Worm (Caenorhabditis elegans) whole organism, L1 larva: ENCODE data around the gene arrd-9.

Experiments used
- C34B4.2 ChIP-seq: sonication (generic microtip); optimal IDR thresholded peaks from 2 replicates; lab custom pipeline; 2017; ENCODE audit warnings: mild to moderate bottlenecking, missing genetic modification characterization, missing compliant biosample characterization
- Y116A8C.19 ChIP-seq: sonication (generic microtip); optimal IDR thresholded peaks from 2 replicates; lab custom pipeline; 2016; ENCODE audit warnings: missing compliant biosample characterization, missing genetic modification characterization, borderline replicate concordance
- alr-1 ChIP-seq: fragments of 200-800 bp; sonication (Bioruptor generic); optimal IDR thresholded peaks from 2 replicates; lab custom pipeline; 2018; ENCODE audit warnings: borderline replicate concordance, mild to moderate bottlenecking, missing genetic modification characterization, missing compliant biosample characterization
- aly-2 ChIP-seq: fragments of 150-350 bp; optimal IDR thresholded peaks from 2 replicates; lab custom pipeline; 2014; ENCODE audit warnings: missing biosample characterization, missing genetic modification characterization
- ama-1 ChIP-seq: fragments of 150-350 bp; optimal IDR thresholded peaks from 2 replicates; lab custom pipeline; 2014
- blmp-1 ChIP-seq: fragments of 150-350 bp; optimal IDR thresholded peaks from 2 replicates; lab custom pipeline; 2014; ENCODE audit warnings: missing biosample characterization, missing genetic modification characterization
- ceh-82 ChIP-seq, 3 experiments: fragments of 150-350 bp in 1 of 3; sonication (generic microtip) in 2 of 3; optimal IDR thresholded peaks; 2 replicates each; lab custom pipeline; 2014 to 2017; ENCODE audit warnings: missing biosample characterization in 3 of 3, missing genetic modification characterization in 3 of 3
- efl-1 ChIP-seq, 4 experiments: fragments of 150-350 bp; optimal IDR thresholded peaks in 3 of 4; peaks in 1 of 4; 1 replicate in 1 of 4; 2 replicates in 3 of 4; lab custom pipeline; 2014; ENCODE audit warnings: missing biosample characterization in 2 of 4, missing genetic modification characterization in 2 of 4, missing genetic modification reagents in 2 of 4
- elt-3 ChIP-seq, 6 experiments: fragments of 150-350 bp in 1 of 6; sonication (generic microtip); optimal IDR thresholded peaks; 2 replicates each; lab custom pipeline; 2017 to 2018; ENCODE audit warnings: missing biosample characterization in 6 of 6, missing genetic modification characterization in 6 of 6, inconsistent platforms in 1 of 6
- ets-5 ChIP-seq: fragments of 200-800 bp; sonication (Bioruptor generic); IDR thresholded peaks from 2 replicates; pipeline ENCODE4 v1.3.6; 2022; ENCODE audit warnings: missing genetic modification characterization, missing compliant biosample characterization
- fkh-4 ChIP-seq: sonication (generic microtip); optimal IDR thresholded peaks from 2 replicates; lab custom pipeline; 2016; ENCODE audit warnings: missing compliant biosample characterization, missing genetic modification characterization, borderline replicate concordance
- fkh-8 ChIP-seq: sonication (generic microtip); optimal IDR thresholded peaks from 2 replicates; lab custom pipeline; 2016; ENCODE audit warnings: mild to moderate bottlenecking, missing genetic modification characterization, missing compliant biosample characterization
- hlh-17 ChIP-seq: fragments of 200-800 bp; sonication (Bioruptor generic); optimal IDR thresholded peaks from 2 replicates; lab custom pipeline; 2018; ENCODE audit warnings: missing genetic modification characterization, mild to moderate bottlenecking, missing compliant biosample characterization, moderate library complexity, borderline replicate concordance
- hpl-2 ChIP-seq: fragments of 150-350 bp; optimal IDR thresholded peaks from 2 replicates; lab custom pipeline; 2014; ENCODE audit warnings: missing biosample characterization, missing genetic modification reagents, missing genetic modification characterization
- irx-1 ChIP-seq: sonication (generic microtip); optimal IDR thresholded peaks from 2 replicates; lab custom pipeline; 2016; ENCODE audit warnings: missing genetic modification characterization, missing compliant biosample characterization
- isw-1 ChIP-seq: fragments of 200-800 bp; sonication (Bioruptor generic); IDR thresholded peaks from 2 replicates; pipeline ENCODE4 v1.3.6; 2022; ENCODE audit warnings: missing genetic modification characterization, missing compliant biosample characterization
- jun-1 ChIP-seq: fragments of 150-350 bp; optimal IDR thresholded peaks from 2 replicates; lab custom pipeline; 2014; ENCODE audit warnings: missing biosample characterization, missing genetic modification reagents, missing genetic modification characterization
- lin-13 ChIP-seq: fragments of 150-350 bp; optimal IDR thresholded peaks from 2 replicates; lab custom pipeline; 2014; ENCODE audit warnings: missing biosample characterization, missing genetic modification reagents, missing genetic modification characterization
- lin-14 ChIP-seq: fragments of 200-800 bp; sonication (Bioruptor generic); optimal IDR thresholded peaks from 2 replicates; lab custom pipeline; 2018; ENCODE audit warnings: mild to moderate bottlenecking, missing genetic modification characterization, moderate library complexity, missing compliant biosample characterization
- lin-15B ChIP-seq: fragments of 150-350 bp; sonication (generic microtip); optimal IDR thresholded peaks from 3 replicates; lab custom pipeline; 2014; ENCODE audit warnings: missing biosample characterization, missing genetic modification characterization
- lin-35 ChIP-seq, 2 experiments: fragments of 150-350 bp; optimal IDR thresholded peaks; 2 replicates each; lab custom pipeline; 2014; ENCODE audit warnings: missing biosample characterization in 2 of 2, missing genetic modification characterization in 2 of 2, missing genetic modification reagents in 2 of 2
- lin-39 ChIP-seq: fragments of 150-350 bp; optimal IDR thresholded peaks from 2 replicates; lab custom pipeline; 2014; ENCODE audit warnings: missing biosample characterization, missing genetic modification reagents, missing genetic modification characterization
- lir-3 ChIP-seq: sonication (generic microtip); optimal IDR thresholded peaks from 2 replicates; lab custom pipeline; 2016; ENCODE audit warnings: mild to moderate bottlenecking, missing genetic modification characterization, moderate library complexity, missing compliant biosample characterization; ENCODE audit not compliant: poor library complexity
- lsy-2 ChIP-seq, 2 experiments: fragments of 150-350 bp; optimal IDR thresholded peaks; 2 replicates each; lab custom pipeline; 2014; ENCODE audit warnings: missing biosample characterization in 2 of 2, missing genetic modification characterization in 2 of 2
- mdl-1 ChIP-seq, 2 experiments: fragments of 150-350 bp; optimal IDR thresholded peaks; 2 replicates each; lab custom pipeline; 2014 to 2017; ENCODE audit warnings: missing biosample characterization in 2 of 2, missing genetic modification characterization in 2 of 2, inconsistent platforms in 1 of 2
- mef-2 ChIP-seq: fragments of 150-350 bp; optimal IDR thresholded peaks from 2 replicates; lab custom pipeline; 2014; ENCODE audit warnings: missing biosample characterization, missing genetic modification characterization
- nhr-11 ChIP-seq: fragments of 150-350 bp; optimal IDR thresholded peaks from 2 replicates; lab custom pipeline; 2014; ENCODE audit warnings: missing biosample characterization, missing genetic modification characterization
- nhr-12 ChIP-seq: sonication (generic microtip); optimal IDR thresholded peaks from 2 replicates; lab custom pipeline; 2017; ENCODE audit warnings: missing biosample characterization, missing genetic modification characterization
- nhr-19 ChIP-seq: fragments of 200-800 bp; sonication (Bioruptor generic); conservative IDR thresholded peaks from 2 replicates; pipeline ENCODE4 v1.3.6; 2022; ENCODE audit warnings: missing genetic modification characterization, missing compliant biosample characterization
- nhr-28 ChIP-seq: fragments of 150-350 bp; optimal IDR thresholded peaks from 2 replicates; lab custom pipeline; 2014; ENCODE audit warnings: missing biosample characterization, missing genetic modification characterization
- nhr-47 ChIP-seq: sonication (generic microtip); optimal IDR thresholded peaks from 2 replicates; lab custom pipeline; 2016; ENCODE audit warnings: mild to moderate bottlenecking, missing genetic modification characterization, moderate library complexity, missing compliant biosample characterization
- nhr-77 ChIP-seq: fragments of 150-350 bp; optimal IDR thresholded peaks from 2 replicates; lab custom pipeline; 2014; ENCODE audit warnings: missing biosample characterization, missing genetic modification characterization
- nhr-84 ChIP-seq: sonication (generic microtip); optimal IDR thresholded peaks from 2 replicates; lab custom pipeline; 2017; ENCODE audit warnings: missing biosample characterization, missing genetic modification characterization
- pag-3 ChIP-seq: sonication (generic microtip); optimal IDR thresholded peaks from 2 replicates; lab custom pipeline; 2017; ENCODE audit warnings: missing genetic modification characterization, mild to moderate bottlenecking, missing compliant biosample characterization, antibody characterized with exemption, borderline replicate concordance; ENCODE audit not compliant: insufficient read depth
- pqm-1 ChIP-seq: sonication (generic microtip); optimal IDR thresholded peaks from 3 replicates; lab custom pipeline; 2017; ENCODE audit warnings: missing biosample characterization, missing genetic modification characterization
- snpc-4 ChIP-seq: fragments of 150-350 bp; optimal IDR thresholded peaks from 2 replicates; lab custom pipeline; 2014; ENCODE audit warnings: missing biosample characterization, missing genetic modification characterization
- swsn-7 ChIP-seq: sonication (generic microtip); optimal IDR thresholded peaks from 2 replicates; lab custom pipeline; 2016; ENCODE audit warnings: missing genetic modification characterization, missing compliant biosample characterization
- tbx-2 ChIP-seq: sonication (generic microtip); optimal IDR thresholded peaks from 2 replicates; lab custom pipeline; 2016; ENCODE audit warnings: missing genetic modification characterization, missing compliant biosample characterization
- unc-30 ChIP-seq: sonication (generic microtip); optimal IDR thresholded peaks from 2 replicates; lab custom pipeline; 2017; ENCODE audit warnings: missing biosample characterization, missing genetic modification characterization
- unc-86 ChIP-seq: sonication (generic microtip); optimal IDR thresholded peaks from 2 replicates; lab custom pipeline; 2016; ENCODE audit warnings: missing genetic modification characterization, missing compliant biosample characterization
- unc-98 ChIP-seq: fragments of 200-800 bp; sonication (Bioruptor generic); IDR thresholded peaks from 2 replicates; pipeline ENCODE4 v1.3.6; 2022; ENCODE audit warnings: missing genetic modification characterization, missing compliant biosample characterization
- vab-15 ChIP-seq: sonication (generic microtip); optimal IDR thresholded peaks from 2 replicates; lab custom pipeline; 2017; ENCODE audit warnings: missing genotype, mild to moderate bottlenecking, missing genetic modification characterization, missing compliant biosample characterization
- xbp-1 ChIP-seq: sonication (generic microtip); optimal IDR thresholded peaks from 2 replicates; lab custom pipeline; 2016; ENCODE audit warnings: missing genetic modification characterization, missing compliant biosample characterization
- zip-4 ChIP-seq: fragments of 200-800 bp; sonication (Bioruptor generic); optimal IDR thresholded peaks from 2 replicates; lab custom pipeline; 2018; ENCODE audit warnings: mild to moderate bottlenecking, missing genetic modification characterization, moderate library complexity, missing compliant biosample characterization
- ztf-11 ChIP-seq, 2 experiments: sonication (generic microtip); optimal IDR thresholded peaks; 2 replicates each; lab custom pipeline; 2016 to 2017; ENCODE audit warnings: missing genetic modification characterization in 2 of 2, missing biosample characterization in 1 of 2, missing compliant biosample characterization in 1 of 2

The arrd-9 gene

ce11 chrII:12459422-12459821 is 21.3 kb downstream of the arrd-9 start, which contains the start of gene tag-281 (continued):
- TF ChIP-seq efl-1 (optimal IDR thresholded peaks at IDR 0.05; lab: Kevin White, UChicago) (peak; percentile 97 to 99), efl-1 (GFP tag; optimal IDR thresholded peaks at IDR 0.05 in 1 of 2; lab: Kevin White, UChicago) (peak; percentile 98 to 100), lin-14 (peak; percentile 89), lin-15B (peak; percentile 88), nhr-77 (tag; lab: Kevin White, UChicago) (peak; percentile 21), snpc-4 (tag; lab: Kevin White, UChicago) (peak; percentile 85), lsy-2 (tag; optimal IDR thresholded peaks at IDR 0.05; lab: Kevin White, UChicago) (peak; percentile 91 to 93), hpl-2 (no peak), alr-1 (tag; lab: Kevin White, UChicago) (no peak), Y116A8C.19 (tag; lab: Kevin White, UChicago) (no peak), nhr-11 (tag; lab: Kevin White, UChicago) (peak; percentile 71), nhr-28 (no peak), lir-3 (tag; lab: Kevin White, UChicago) (peak; percentile 57), zip-4 (GFP tag; lab: Kevin White, UChicago) (peak; percentile 42), hlh-17 (no peak), ceh-82 (tag; optimal IDR thresholded peaks at IDR 0.05; lab: Kevin White, UChicago) (peak; percentile 80 to 93 (median 89)), aly-2 (tag; lab: Kevin White, UChicago) (peak; percentile 56), pqm-1 (tag; lab: Kevin White, UChicago) (no peak), fkh-8 (tag; lab: Kevin White, UChicago) (peak; percentile 87), jun-1 (peak; percentile 86), mdl-1 (tag; optimal IDR thresholded peaks at IDR 0.05; lab: Kevin White, UChicago) (peak in 1 of 2 experiments; percentile 69), ama-1 (lab: Kevin White, UChicago) (no peak), nhr-84 (no peak), C34B4.2 (tag; lab: Kevin White, UChicago) (no peak), pag-3 (peak; percentile 3), irx-1 (tag; lab: Kevin White, UChicago) (peak; percentile 75), unc-86 (tag; lab: Kevin White, UChicago) (peak; percentile 86), fkh-4 (no peak), ztf-11 (tag; optimal IDR thresholded peaks at IDR 0.05; lab: Kevin White, UChicago) (peak in 1 of 2 experiments; percentile 28), lin-13 (GFP tag; lab: Kevin White, UChicago) (peak; percentile 86), vab-15 (peak; percentile 53), unc-98 (GFP tag; lab: Robert Waterston, UW) (peak; percentile 36; the same call in 1 of the 2 replicates), blmp-1 (tag; lab: Kevin White, UChicago) (peak; percentile 65), nhr-12 (tag; lab: Kevin White, UChicago) (no peak), lin-39 (tag; lab: Kevin White, UChicago) (peak; percentile 84), nhr-19 (peak; percentile 89), mef-2 (tag; lab: Kevin White, UChicago) (no peak), ets-5 (GFP tag; lab: Robert Waterston, UW) (no peak), tbx-2 (tag; lab: Kevin White, UChicago) (peak; percentile 87), elt-3 (tag; optimal IDR thresholded peaks at IDR 0.05; lab: Kevin White, UChicago) (peak in 2 of 6 experiments; percentile 74 to 86), nhr-47 (peak; percentile 93), unc-30 (tag; lab: Kevin White, UChicago) (no peak), swsn-7 (tag; lab: Kevin White, UChicago) (peak; percentile 87), lin-35 (GFP tag; optimal IDR thresholded peaks at IDR 0.05; lab: Kevin White, UChicago) (peak; percentile 99), isw-1 (GFP tag; lab: Robert Waterston, UW) (peak; percentile 87), xbp-1 (peak; percentile 87)
